Fruit fly (Drosophila melanogaster) whole organism, larva: ENCODE data around the gene RpS30.

Experiments
- noc ChIP-seq: fragments of 200-800 bp; sonication (Bioruptor generic); optimal IDR thresholded peaks from 3 replicates; lab custom pipeline; 2019; ENCODE audit warnings: missing biosample characterization, mild to moderate bottlenecking, missing genetic modification characterization, moderate library complexity

Gene RpS30

dm6 chr3R:20833664-20834063 lies 16.7 kb upstream of the RpS30 start:
- TF ChIP-seq noc (tag; lab: Kevin White, UChicago): no peak

- TF ChIP-seq noc (tag; lab: Kevin White, UChicago): peak; percentile 16
These were observed 15.5 kb upstream of the RpS30 start for dm6 chr3R:20834770-20835183.

dm6 chr3R:20835531-20835930 lies 14.8 kb upstream of the RpS30 start:
- TF ChIP-seq noc (tag; lab: Kevin White, UChicago): no peak

dm6 chr3R:20836257-20836856 lies 14.0 kb upstream of the RpS30 start:
- no peak for TF ChIP-seq noc (tag; lab: Kevin White, UChicago)

dm6 chr3R:20837242-20837664 lies 13.1 kb upstream of the RpS30 start:
- TF ChIP-seq noc (tag; lab: Kevin White, UChicago): peak; percentile 32

dm6 chr3R:20838787-20839186 lies 11.5 kb upstream of the RpS30 start:
- no peak for TF ChIP-seq noc (tag; lab: Kevin White, UChicago)

- no peak for TF ChIP-seq noc (tag; lab: Kevin White, UChicago)
These were observed 8.5 kb upstream of the RpS30 start, which contains the start of gene CG15695 for dm6 chr3R:20841840-20842239. Gene CG15695 (plus strand): TSS chr3R:20842140.

- no peak for TF ChIP-seq noc (tag; lab: Kevin White, UChicago)
These were observed 4.8 kb upstream of the RpS30 start for dm6 chr3R:20845493-20845892.

dm6 chr3R:20846316-20846715 lies 4.0 kb upstream of the RpS30 start:
- no peak for TF ChIP-seq noc (tag; lab: Kevin White, UChicago)

dm6 chr3R:20846768-20847167 lies 3.5 kb upstream of the RpS30 start, which contains the start of gene CG15696:
Gene CG15696 (plus strand): TSS chr3R:20847068.
- no peak for TF ChIP-seq noc (tag; lab: Kevin White, UChicago)

- TF ChIP-seq noc (tag; lab: Kevin White, UChicago): no peak
These were observed 9.5 kb downstream of the RpS30 start, which contains the start of gene Ir93a for dm6 chr3R:20859845-20860244. Gene Ir93a (minus strand): TSS chr3R:20859945.

dm6 chr3R:20866204-20866603 lies 15.9 kb downstream of the RpS30 start, which contains the start of gene KaiR1D:
Gene KaiR1D (minus strand): TSS chr3R:20866231.
- no peak for TF ChIP-seq noc (tag; lab: Kevin White, UChicago)

- TF ChIP-seq noc (tag; lab: Kevin White, UChicago): no peak
These were observed 20.4 kb downstream of the RpS30 start, which contains the start of gene TotA for dm6 chr3R:20870736-20871135. Gene TotA (plus strand): TSS chr3R:20871036.

- TF ChIP-seq noc (tag; lab: Kevin White, UChicago): no peak
These were observed 22.4 kb downstream of the RpS30 start, which contains the start of gene TotC for dm6 chr3R:20872688-20873087. Gene TotC (plus strand): TSS chr3R:20872988.

- TF ChIP-seq noc (tag; lab: Kevin White, UChicago): no peak
These were observed 23.3 kb downstream of the RpS30 start, which contains the start of gene TotB for dm6 chr3R:20873638-20874037. Gene TotB (plus strand): TSS chr3R:20873938.

dm6 chr3R:20876680-20877079 lies 26.4 kb downstream of the RpS30 start:
- TF ChIP-seq noc (tag; lab: Kevin White, UChicago): no peak

dm6 chr3R:20877436-20877835 lies 27.1 kb downstream of the RpS30 start, which contains the start of gene TotZ:
Gene TotZ (plus strand): TSS chr3R:20877736.
- no peak for TF ChIP-seq noc (tag; lab: Kevin White, UChicago)
